Fruit fly (Drosophila melanogaster): Measurements from ENCODE around the gene p.

The p gene

dm6 chr3R:8676560-8677000 is 6.1 kb upstream of the p start, which contains the start of the genes Unc50, CG11755 and CG8043 (continued):
- TF ChIP-seq Atf3 (GFP tag; optimal IDR thresholded peaks at IDR 0.05) (peak; percentile 23), p53 (GFP tag; optimal IDR thresholded peaks at IDR 0.05) (no peak), CG8944 (GFP tag; optimal IDR thresholded peaks at IDR 0.05) (peak; percentile 51), jing (GFP tag; optimal IDR thresholded peaks at IDR 0.05) (no peak), twi (tag; optimal IDR thresholded peaks at IDR 0.05) (peak; percentile 73), CG2116 (GFP tag; optimal IDR thresholded peaks at IDR 0.05) (peak; percentile 67), CG2129 (GFP tag; IDR thresholded peaks at IDR 0.05; ENCODE audit: partially characterized antibody) (peak; percentile 99), D (optimal IDR thresholded peaks at IDR 0.05) (no peak), D (GFP tag; optimal IDR thresholded peaks at IDR 0.05) (peak; percentile 42), gro (GFP tag; optimal IDR thresholded peaks at IDR 0.05) (peak; percentile 25), her (GFP tag; optimal IDR thresholded peaks at IDR 0.05) (no peak), MTF-1 (GFP tag; optimal IDR thresholded peaks at IDR 0.05; ENCODE audit: borderline replicate concordance) (no peak), CG6254 (GFP tag; optimal IDR thresholded peaks at IDR 0.05) (peak; percentile 41), cas (GFP tag; IDR thresholded peaks at IDR 0.05) (peak; percentile 76), sens-2 (GFP tag; IDR thresholded peaks at IDR 0.05) (no peak), CG11696 (GFP tag; IDR thresholded peaks at IDR 0.05) (no peak), NK7.1 (GFP tag; optimal IDR thresholded peaks at IDR 0.05) (peak; percentile 25), CG32767 (GFP tag; IDR thresholded peaks at IDR 0.05) (peak; percentile 32; the same call in 1 of the 2 replicates), CG31388 (GFP tag; optimal IDR thresholded peaks at IDR 0.05) (peak; percentile 30), pho (GFP tag; optimal IDR thresholded peaks at IDR 0.05) (peak; percentile 71), CG12299 (tag; optimal IDR thresholded peaks at IDR 0.05) (peak; percentile 28), Gug (GFP tag; IDR thresholded peaks at IDR 0.05) (peak; percentile 81; the same call in 2 of the 4 replicates), CG10209 (GFP tag; optimal IDR thresholded peaks at IDR 0.05) (peak; percentile 70), Bgb (GFP tag; IDR thresholded peaks at IDR 0.05; ENCODE audit: partially characterized antibody) (peak; percentile 93), zen (tag; optimal IDR thresholded peaks at IDR 0.05) (peak; percentile 83), odd (GFP tag; optimal IDR thresholded peaks at IDR 0.05) (peak; percentile 47), chinmo (GFP tag; IDR thresholded peaks at IDR 0.05; ENCODE audit: partially characterized antibody) (peak; percentile 85; the same call in 2 of the 4 replicates), CG3065 (GFP tag; optimal IDR thresholded peaks at IDR 0.05) (peak; percentile 48), pzg (GFP tag; optimal IDR thresholded peaks at IDR 0.05) (peak; percentile 78), CG31224 (GFP tag; IDR thresholded peaks at IDR 0.05) (peak; percentile 43), CG14965 (GFP tag; optimal IDR thresholded peaks at IDR 0.05; ENCODE audit: borderline replicate concordance) (no peak), Abd-B (GFP tag; optimal IDR thresholded peaks at IDR 0.05) (peak; percentile 83), CG2202 (tag; optimal IDR thresholded peaks at IDR 0.05) (peak; percentile 32), Ets97D (GFP tag; optimal IDR thresholded peaks at IDR 0.05) (peak; percentile 74), nerfin-1 (tag; optimal IDR thresholded peaks at IDR 0.05) (peak; percentile 77), usp (GFP tag; optimal IDR thresholded peaks at IDR 0.05) (no peak), bowl (GFP tag; IDR thresholded peaks at IDR 0.05) (no peak), Adf1 (GFP tag; IDR thresholded peaks at IDR 0.05) (peak; percentile 73), CG12219 (GFP tag; optimal IDR thresholded peaks at IDR 0.05) (peak; percentile 35), Sry-δ (GFP tag; optimal IDR thresholded peaks at IDR 0.05) (peak; percentile 90), dati (GFP tag; IDR thresholded peaks at IDR 0.05) (no peak), seq (GFP tag; IDR thresholded peaks at IDR 0.05) (peak; percentile 48; the same call in 1 of the 2 replicates), nau (GFP tag; optimal IDR thresholded peaks at IDR 0.05) (no peak), gem (tag; optimal IDR thresholded peaks at IDR 0.05) (peak; percentile 87), CG13624 (GFP tag; optimal IDR thresholded peaks at IDR 0.05) (peak; percentile 71), Sin3A (optimal IDR thresholded peaks at IDR 0.05) (peak; percentile 88), Hmr (GFP tag; optimal IDR thresholded peaks at IDR 0.05) (peak; percentile 84), oc (tag; optimal IDR thresholded peaks at IDR 0.05) (peak; percentile 17), Meics (GFP tag; optimal IDR thresholded peaks at IDR 0.05) (peak; percentile 77), CG42726 (GFP tag; IDR thresholded peaks at IDR 0.05; ENCODE audit: partially characterized antibody) (peak; percentile 84; the same call in 1 of the 2 replicates), Oaz (GFP tag; IDR thresholded peaks at IDR 0.05) (peak; percentile 67; the same call in 1 of the 2 replicates)

All from whole organism, embryonic.